Worm (Caenorhabditis elegans) whole organism, young adult: Measurements from ENCODE around the gene K04A8.20.

Experiments
- Y79H2A.3 ChIP-seq: fragments of 200-800 bp; sonication (Bioruptor generic); conservative IDR thresholded peaks from 2 replicates; pipeline ENCODE4 v1.3.6; 2022; ENCODE audit warnings: missing genetic modification reagents, missing genetic modification characterization, missing compliant biosample characterization
- ama-1 ChIP-seq, 3 experiments: fragments of 150-350 bp in 1 of 3; sonication (generic microtip) in 2 of 3; optimal IDR thresholded peaks; 2 replicates each; lab custom pipeline; 2014 to 2018; ENCODE audit warnings: missing biosample characterization in 2 of 3, missing genetic modification characterization in 2 of 3, missing genetic modification reagents in 2 of 3
- ceh-91 ChIP-seq: fragments of 200-800 bp; sonication (Bioruptor generic); IDR thresholded peaks from 2 replicates; pipeline ENCODE4 v1.3.6; 2022; ENCODE audit warnings: missing genetic modification reagents, missing genetic modification characterization, missing compliant biosample characterization
- egl-18 ChIP-seq: fragments of 200-800 bp; sonication (Bioruptor generic); IDR thresholded peaks from 2 replicates; pipeline ENCODE4 v1.3.6; 2022; ENCODE audit warnings: missing genetic modification reagents, missing genetic modification characterization, missing compliant biosample characterization
- nfya-1 ChIP-seq: sonication (generic microtip); optimal IDR thresholded peaks from 2 replicates; lab custom pipeline; 2017; ENCODE audit warnings: antibody characterized with exemption, missing compliant biosample characterization, missing genetic modification characterization, borderline replicate concordance; ENCODE audit not compliant: insufficient read depth
- rec-8 ChIP-seq, 2 experiments: sonication (generic microtip); optimal IDR thresholded peaks; 2 replicates each; lab custom pipeline; 2016; ENCODE audit warnings: mild to moderate bottlenecking in 2 of 2, missing genetic modification characterization in 2 of 2, missing genetic modification reagents in 2 of 2, missing genotype in 2 of 2, missing biosample characterization in 1 of 2, missing compliant biosample characterization in 1 of 2, moderate library complexity in 1 of 2

- no peak for TF ChIP-seq ama-1 (optimal IDR thresholded peaks at IDR 0.05; lab: Kevin White, UChicago)
- TF ChIP-seq ama-1 (GFP tag; optimal IDR thresholded peaks at IDR 0.05; lab: Kevin White, UChicago): no peak
- no peak for TF ChIP-seq nfya-1
- no peak for TF ChIP-seq egl-18
- TF ChIP-seq ceh-91: no peak
- no peak for TF ChIP-seq Y79H2A.3
- TF ChIP-seq rec-8 (tag; optimal IDR thresholded peaks at IDR 0.05; lab: Kevin White, UChicago): no peak
These were observed 16.7 kb downstream of the K04A8.20 start, which contains the start of gene K04A8.1 for ce11 chrV:6565851-6566386.
